Worm (Caenorhabditis elegans) whole organism, young adult: ENCODE data around the gene C55C3.1.
A peak's percentile ranks its signal among the peaks of the same experiment; 100 is the strongest.

Experiments
- B0019.2 ChIP-seq: fragments of 200-800 bp; sonication (Bioruptor generic); conservative IDR thresholded peaks from 2 replicates; pipeline ENCODE4 v1.3.6; 2022; ENCODE audit warnings: missing genetic modification reagents, missing genetic modification characterization, missing compliant biosample characterization
- B0261.1 ChIP-seq: sonication (generic microtip); optimal IDR thresholded peaks from 2 replicates; lab custom pipeline; 2016; ENCODE audit warnings: mild to moderate bottlenecking, missing genetic modification characterization, moderate library complexity, missing compliant biosample characterization
- C06A6.2 ChIP-seq: fragments of 200-800 bp; sonication (Bioruptor generic); conservative IDR thresholded peaks from 2 replicates; pipeline ENCODE4 v1.3.6; 2022; ENCODE audit warnings: missing genetic modification characterization, missing compliant biosample characterization
- F22D6.2 ChIP-seq: sonication (generic microtip); optimal IDR thresholded peaks from 2 replicates; lab custom pipeline; 2016; ENCODE audit warnings: mild to moderate bottlenecking, missing genetic modification characterization, missing compliant biosample characterization
- F23B12.7 ChIP-seq: sonication (generic microtip); optimal IDR thresholded peaks from 2 replicates; lab custom pipeline; 2017; ENCODE audit warnings: missing genetic modification characterization, mild to moderate bottlenecking, missing compliant biosample characterization, antibody characterized with exemption, moderate library complexity; ENCODE audit not compliant: insufficient read depth
- F33H1.4 ChIP-seq: fragments of 200-800 bp; sonication (Bioruptor generic); IDR thresholded peaks from 2 replicates; pipeline ENCODE4 v1.3.6; 2022; ENCODE audit warnings: missing genetic modification reagents, missing genetic modification characterization, missing compliant biosample characterization
- F37B4.10 ChIP-seq: fragments of 200-800 bp; sonication (Bioruptor generic); IDR thresholded peaks from 2 replicates; pipeline ENCODE4 v1.3.6; 2022; ENCODE audit warnings: missing genetic modification characterization, missing compliant biosample characterization
- F39B2.1 ChIP-seq: fragments of 200-800 bp; sonication (Bioruptor generic); IDR thresholded peaks from 2 replicates; pipeline ENCODE4 v1.3.6; 2022; ENCODE audit warnings: missing genetic modification reagents, missing genetic modification characterization, missing compliant biosample characterization
- F52B5.7 ChIP-seq: sonication (generic microtip); optimal IDR thresholded peaks from 2 replicates; lab custom pipeline; 2016; ENCODE audit warnings: mild to moderate bottlenecking, missing genetic modification characterization, missing compliant biosample characterization
- F57C9.4 ChIP-seq: sonication (generic microtip); optimal IDR thresholded peaks from 2 replicates; lab custom pipeline; 2017; ENCODE audit warnings: mild to moderate bottlenecking, missing genetic modification characterization, missing compliant biosample characterization
- T26A5.8 ChIP-seq: sonication (generic microtip); optimal IDR thresholded peaks from 2 replicates; lab custom pipeline; 2016; ENCODE audit warnings: missing genetic modification characterization, missing compliant biosample characterization
- Y53G8AR.9 ChIP-seq: fragments of 200-800 bp; sonication (Bioruptor generic); conservative IDR thresholded peaks from 2 replicates; pipeline ENCODE4 v1.3.6; 2022; ENCODE audit warnings: missing genetic modification reagents, missing genetic modification characterization, missing compliant biosample characterization
- Y56A3A.18 ChIP-seq: fragments of 200-800 bp; sonication (Bioruptor generic); IDR thresholded peaks from 2 replicates; pipeline ENCODE4 v1.3.6; 2022; ENCODE audit warnings: missing genetic modification reagents, missing genetic modification characterization, missing compliant biosample characterization
- Y67H2A.10 ChIP-seq: fragments of 200-800 bp; sonication (Bioruptor generic); conservative IDR thresholded peaks from 2 replicates; pipeline ENCODE4 v1.3.6; 2022; ENCODE audit warnings: missing genetic modification reagents, missing genetic modification characterization, missing compliant biosample characterization
- ZK185.1 ChIP-seq: sonication (generic microtip); optimal IDR thresholded peaks from 2 replicates; lab custom pipeline; 2016; ENCODE audit warnings: mild to moderate bottlenecking, missing genetic modification characterization, missing compliant biosample characterization; ENCODE audit not compliant: poor library complexity, severe bottlenecking
- aptf-3 ChIP-seq: fragments of 200-800 bp; sonication (Bioruptor generic); IDR thresholded peaks from 2 replicates; pipeline ENCODE4 v1.3.6; 2022; ENCODE audit warnings: missing genetic modification characterization, missing compliant biosample characterization
- attf-5 ChIP-seq: fragments of 200-800 bp; sonication (Bioruptor generic); optimal IDR thresholded peaks from 2 replicates; lab custom pipeline; 2018; ENCODE audit warnings: mild to moderate bottlenecking, missing genetic modification characterization, missing compliant biosample characterization
- attf-6 ChIP-seq: fragments of 200-800 bp; sonication (Bioruptor generic); IDR thresholded peaks from 2 replicates; pipeline ENCODE4 v1.3.6; 2022; ENCODE audit warnings: missing genetic modification reagents, missing genetic modification characterization, missing compliant biosample characterization
- ceh-58 ChIP-seq: fragments of 200-800 bp; sonication (Bioruptor generic); IDR thresholded peaks from 2 replicates; pipeline ENCODE4 v1.3.6; 2022; ENCODE audit warnings: missing genetic modification characterization, missing compliant biosample characterization
- ceh-79 ChIP-seq: sonication (generic microtip); optimal IDR thresholded peaks from 2 replicates; lab custom pipeline; 2017; ENCODE audit warnings: mild to moderate bottlenecking, missing genetic modification characterization, missing compliant biosample characterization
- ceh-91 ChIP-seq: fragments of 200-800 bp; sonication (Bioruptor generic); IDR thresholded peaks from 2 replicates; pipeline ENCODE4 v1.3.6; 2022; ENCODE audit warnings: missing genetic modification reagents, missing genetic modification characterization, missing compliant biosample characterization
- chd-7 ChIP-seq: sonication (generic microtip); optimal IDR thresholded peaks from 2 replicates; lab custom pipeline; 2016; ENCODE audit warnings: mild to moderate bottlenecking, missing genetic modification characterization, moderate library complexity, missing compliant biosample characterization
- dox-1 ChIP-seq: fragments of 200-800 bp; sonication (Bioruptor generic); IDR thresholded peaks from 2 replicates; pipeline ENCODE4 v1.3.6; 2022; ENCODE audit warnings: missing genetic modification reagents, missing genetic modification characterization, missing compliant biosample characterization
- dpff-1 ChIP-seq: sonication (generic microtip); optimal IDR thresholded peaks from 2 replicates; lab custom pipeline; 2017; ENCODE audit warnings: mild to moderate bottlenecking, missing genetic modification characterization, missing compliant biosample characterization
- dpl-1 ChIP-seq: fragments of 150-350 bp; optimal IDR thresholded peaks from 2 replicates; lab custom pipeline; 2014; ENCODE audit warnings: missing biosample characterization, missing genetic modification reagents, missing genetic modification characterization
- efl-1 ChIP-seq: fragments of 150-350 bp; optimal IDR thresholded peaks from 2 replicates; lab custom pipeline; 2014; ENCODE audit warnings: missing biosample characterization, missing genetic modification reagents, missing genetic modification characterization
- egrh-3 ChIP-seq: fragments of 200-800 bp; sonication (Bioruptor generic); IDR thresholded peaks from 2 replicates; pipeline ENCODE4 v1.3.6; 2022; ENCODE audit warnings: missing genetic modification reagents, missing genetic modification characterization, missing compliant biosample characterization
- ekl-4 ChIP-seq: fragments of 200-800 bp; sonication (Bioruptor generic); IDR thresholded peaks from 2 replicates; pipeline ENCODE4 v1.3.6; 2022; ENCODE audit warnings: missing genetic modification reagents, missing genetic modification characterization, missing compliant biosample characterization
- gei-17 ChIP-seq: fragments of 200-800 bp; sonication (Bioruptor generic); optimal IDR thresholded peaks from 2 replicates; lab custom pipeline; 2018; ENCODE audit warnings: mild to moderate bottlenecking, missing genetic modification characterization, missing compliant biosample characterization
- hlh-26 ChIP-seq: fragments of 200-800 bp; sonication (Bioruptor generic); conservative IDR thresholded peaks from 2 replicates; pipeline ENCODE4 v1.3.6; 2022; ENCODE audit warnings: missing genetic modification reagents, missing genetic modification characterization, missing compliant biosample characterization
- hrde-1 ChIP-seq: sonication (generic microtip); optimal IDR thresholded peaks from 2 replicates; lab custom pipeline; 2016; ENCODE audit warnings: missing genetic modification characterization, mild to moderate bottlenecking, missing compliant biosample characterization, moderate library complexity, missing genotype, missing genetic modification reagents, borderline replicate concordance
- hsf-1 ChIP-seq: fragments of 200-800 bp; sonication (Bioruptor generic); IDR thresholded peaks from 2 replicates; pipeline ENCODE4 v1.3.6; 2022; ENCODE audit warnings: missing genetic modification reagents, missing genetic modification characterization, missing compliant biosample characterization
- lag-1 ChIP-seq: fragments of 200-800 bp; sonication (Bioruptor generic); IDR thresholded peaks from 2 replicates; pipeline ENCODE4 v1.3.6; 2022; ENCODE audit warnings: missing genetic modification reagents, missing genetic modification characterization, missing compliant biosample characterization
- lin-26 ChIP-seq: fragments of 200-800 bp; sonication (Bioruptor generic); IDR thresholded peaks from 2 replicates; pipeline ENCODE4 v1.3.6; 2022; ENCODE audit warnings: missing genetic modification reagents, missing genetic modification characterization, missing compliant biosample characterization
- lsl-1 ChIP-seq: fragments of 200-800 bp; sonication (Bioruptor generic); optimal IDR thresholded peaks from 2 replicates; lab custom pipeline; 2018; ENCODE audit warnings: mild to moderate bottlenecking, missing genetic modification characterization, moderate library complexity, missing compliant biosample characterization
- madf-6 ChIP-seq: fragments of 200-800 bp; sonication (Bioruptor generic); IDR thresholded peaks from 2 replicates; pipeline ENCODE4 v1.3.6; 2022; ENCODE audit warnings: missing genetic modification reagents, missing genetic modification characterization, missing compliant biosample characterization
- mel-28 ChIP-seq: sonication (generic microtip); optimal IDR thresholded peaks from 2 replicates; lab custom pipeline; 2016; ENCODE audit warnings: borderline replicate concordance, mild to moderate bottlenecking, missing genetic modification characterization, missing compliant biosample characterization
- mes-4 ChIP-seq: sonication (generic microtip); optimal IDR thresholded peaks from 2 replicates; lab custom pipeline; 2016; ENCODE audit warnings: missing genotype, missing genetic modification characterization, missing compliant biosample characterization
- mxl-1 ChIP-seq: sonication (generic microtip); optimal IDR thresholded peaks from 2 replicates; lab custom pipeline; 2016; ENCODE audit warnings: missing genetic modification characterization, missing compliant biosample characterization
- nfyb-1 ChIP-seq: fragments of 200-800 bp; sonication (Bioruptor generic); IDR thresholded peaks from 2 replicates; pipeline ENCODE4 v1.3.6; 2022; ENCODE audit warnings: missing genetic modification reagents, missing genetic modification characterization, missing compliant biosample characterization
- nhr-27 ChIP-seq: fragments of 200-800 bp; sonication (Bioruptor generic); optimal IDR thresholded peaks from 2 replicates; lab custom pipeline; 2018; ENCODE audit warnings: mild to moderate bottlenecking, missing genetic modification characterization, moderate library complexity, missing compliant biosample characterization
- nhr-90 ChIP-seq: sonication (generic microtip); optimal IDR thresholded peaks from 2 replicates; lab custom pipeline; 2016; ENCODE audit warnings: missing genotype, mild to moderate bottlenecking, missing genetic modification characterization, missing compliant biosample characterization
- repo-1 ChIP-seq: sonication (generic microtip); optimal IDR thresholded peaks from 2 replicates; lab custom pipeline; 2017; ENCODE audit warnings: mild to moderate bottlenecking, missing genetic modification characterization, missing compliant biosample characterization
- snpc-1.3 ChIP-seq: sonication (generic microtip); optimal IDR thresholded peaks from 2 replicates; lab custom pipeline; 2017; ENCODE audit warnings: missing genetic modification characterization, mild to moderate bottlenecking, missing compliant biosample characterization, antibody characterized with exemption, moderate library complexity, missing genotype, missing genetic modification reagents; ENCODE audit not compliant: insufficient read depth
- unc-62 ChIP-seq: fragments of 150-350 bp; optimal IDR thresholded peaks from 2 replicates; lab custom pipeline; 2014; ENCODE audit warnings: missing biosample characterization, missing genetic modification reagents, missing genetic modification characterization
- zim-3 ChIP-seq: sonication (generic microtip); optimal IDR thresholded peaks from 2 replicates; lab custom pipeline; 2017; ENCODE audit warnings: mild to moderate bottlenecking, missing genetic modification characterization, moderate library complexity, missing compliant biosample characterization
- ztf-18 ChIP-seq: sonication (generic microtip); optimal IDR thresholded peaks from 2 replicates; lab custom pipeline; 2016; ENCODE audit warnings: missing genotype, mild to moderate bottlenecking, missing genetic modification characterization, missing compliant biosample characterization
- ztf-26 ChIP-seq: sonication (generic microtip); optimal IDR thresholded peaks from 2 replicates; lab custom pipeline; 2017; ENCODE audit warnings: missing genetic modification characterization, missing compliant biosample characterization
- ztf-3 ChIP-seq: fragments of 200-800 bp; sonication (Bioruptor generic); optimal IDR thresholded peaks from 2 replicates; lab custom pipeline; 2018; ENCODE audit warnings: mild to moderate bottlenecking, missing genetic modification characterization, missing compliant biosample characterization

C55C3.1 gene

DNA sequence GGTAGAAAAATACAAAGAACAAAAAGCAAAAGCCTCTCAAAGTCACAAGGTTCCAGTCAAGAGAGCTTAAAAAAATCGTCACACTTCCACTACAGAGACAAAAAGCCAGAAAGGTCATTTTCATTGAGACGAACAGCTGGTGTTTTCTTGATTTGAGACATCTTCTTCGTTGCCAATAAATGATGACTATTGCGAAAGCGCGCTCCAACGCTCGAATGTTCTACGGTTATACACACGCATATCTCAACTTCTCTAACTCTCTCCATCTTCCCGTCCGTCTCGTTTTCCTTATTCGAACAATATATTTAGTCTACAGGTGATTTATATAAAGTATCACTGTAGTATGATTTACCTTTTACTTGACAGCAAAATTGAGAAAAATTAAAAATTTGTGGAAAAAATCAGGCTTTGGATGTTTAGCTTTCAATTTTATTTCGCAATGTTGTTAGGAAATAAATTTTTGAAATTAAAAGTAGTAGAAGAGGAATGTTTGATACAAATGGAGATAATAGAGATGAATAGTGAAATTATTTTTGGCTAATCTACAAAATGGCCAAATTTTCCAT is 43.5 kb upstream of the C55C3.1 start:
- TF ChIP-seq ZK185.1 (tag; lab: Kevin White, UChicago) (no peak), unc-62 (GFP tag; lab: Kevin White, UChicago) (no peak), nhr-90 (tag; lab: Kevin White, UChicago) (no peak), nfyb-1 (GFP tag; lab: Robert Waterston, UW) (peak; percentile 78), attf-6 (GFP tag; lab: Robert Waterston, UW) (no peak), hlh-26 (GFP tag; lab: Robert Waterston, UW) (no peak), aptf-3 (GFP tag; lab: Robert Waterston, UW) (no peak), Y56A3A.18 (no peak), F52B5.7 (tag; lab: Kevin White, UChicago) (no peak), Y53G8AR.9 (GFP tag; lab: Robert Waterston, UW) (no peak), B0019.2 (GFP tag; lab: Robert Waterston, UW) (no peak), F57C9.4 (tag; lab: Kevin White, UChicago) (no peak), mxl-1 (tag; lab: Kevin White, UChicago) (no peak), ekl-4 (GFP tag; lab: Robert Waterston, UW) (peak; percentile 53; the same call in 1 of the 2 replicates), F33H1.4 (GFP tag; lab: Robert Waterston, UW) (no peak), repo-1 (tag; lab: Kevin White, UChicago) (no peak), hrde-1 (no peak), ztf-3 (no peak), ceh-58 (GFP tag; lab: Robert Waterston, UW) (no peak), mel-28 (tag; lab: Kevin White, UChicago) (no peak), zim-3 (tag; lab: Kevin White, UChicago) (no peak), T26A5.8 (tag; lab: Kevin White, UChicago) (no peak), mes-4 (tag; lab: Kevin White, UChicago) (no peak), Y67H2A.10 (GFP tag; lab: Robert Waterston, UW) (no peak), hsf-1 (GFP tag; lab: Robert Waterston, UW) (0 out of 2 replicates have a peak, but pooled peaks have one; percentile 44), ztf-18 (tag; lab: Kevin White, UChicago) (no peak), gei-17 (GFP tag; lab: Kevin White, UChicago) (no peak), dox-1 (GFP tag; lab: Robert Waterston, UW) (peak; percentile 48), dpff-1 (tag; lab: Kevin White, UChicago) (no peak), ceh-91 (GFP tag; lab: Robert Waterston, UW) (no peak), egrh-3 (GFP tag; lab: Robert Waterston, UW) (no peak), chd-7 (tag; lab: Kevin White, UChicago) (peak; percentile 34), attf-5 (GFP tag; lab: Kevin White, UChicago) (peak; percentile 60), C06A6.2 (GFP tag; lab: Robert Waterston, UW) (no peak), lin-26 (GFP tag; lab: Robert Waterston, UW) (0 out of 2 replicates have a peak, but pooled peaks have one; percentile 13), efl-1 (peak; percentile 11), snpc-1.3 (tag; lab: Kevin White, UChicago) (no peak), F39B2.1 (GFP tag; lab: Robert Waterston, UW) (no peak), F37B4.10 (GFP tag; lab: Robert Waterston, UW) (no peak), ceh-79 (no peak), lag-1 (GFP tag; lab: Robert Waterston, UW) (no peak), B0261.1 (tag; lab: Kevin White, UChicago) (no peak), madf-6 (no peak), ztf-26 (tag; lab: Kevin White, UChicago) (no peak), F23B12.7 (tag; lab: Kevin White, UChicago) (no peak), lsl-1 (GFP tag; lab: Kevin White, UChicago) (no peak), dpl-1 (no peak), F22D6.2 (tag; lab: Kevin White, UChicago) (no peak), nhr-27 (tag; lab: Kevin White, UChicago) (no peak)
